Worm (Caenorhabditis elegans) whole organism, early embryonic: ENCODE results near the gene mpc-1.

Experiments
- B0310.2 ChIP-seq: sonication (generic microtip); optimal IDR thresholded peaks from 2 replicates; lab custom pipeline; 2016; ENCODE audit warnings: mild to moderate bottlenecking, missing genetic modification characterization, missing compliant biosample characterization
- F13C5.2 ChIP-seq: sonication (generic microtip); optimal IDR thresholded peaks from 2 replicates; lab custom pipeline; 2017; ENCODE audit warnings: mild to moderate bottlenecking, missing genetic modification characterization, inconsistent platforms, missing compliant biosample characterization
- aly-1 ChIP-seq: sonication (generic microtip); optimal IDR thresholded peaks from 2 replicates; lab custom pipeline; 2016; ENCODE audit warnings: missing genetic modification characterization, missing compliant biosample characterization
- ama-1 ChIP-seq: fragments of 150-350 bp; optimal IDR thresholded peaks from 2 replicates; lab custom pipeline; 2014
- ceh-13 ChIP-seq: fragments of 200-800 bp; sonication (Bioruptor generic); optimal IDR thresholded peaks from 2 replicates; lab custom pipeline; 2018; ENCODE audit warnings: mild to moderate bottlenecking, missing genetic modification characterization, missing compliant biosample characterization
- ceh-36 ChIP-seq: sonication (generic microtip); optimal IDR thresholded peaks from 2 replicates; lab custom pipeline; 2016; ENCODE audit warnings: missing genetic modification characterization, inconsistent platforms, missing compliant biosample characterization
- ets-7 ChIP-seq: sonication (generic microtip); optimal IDR thresholded peaks from 2 replicates; lab custom pipeline; 2016; ENCODE audit warnings: missing genotype, missing genetic modification characterization, missing compliant biosample characterization
- flt-1 ChIP-seq: fragments of 200-800 bp; sonication (Bioruptor generic); IDR thresholded peaks from 2 replicates; pipeline ENCODE4 v1.3.6; 2022; ENCODE audit warnings: missing genetic modification characterization, missing compliant biosample characterization
- hmbx-1 ChIP-seq: sonication (generic microtip); optimal IDR thresholded peaks from 2 replicates; lab custom pipeline; 2016; ENCODE audit warnings: mild to moderate bottlenecking, missing genetic modification characterization, missing compliant biosample characterization
- hmg-4 ChIP-seq: fragments of 200-800 bp; sonication (Bioruptor generic); optimal IDR thresholded peaks from 2 replicates; lab custom pipeline; 2018; ENCODE audit warnings: mild to moderate bottlenecking, missing genetic modification characterization, missing compliant biosample characterization
- hnd-1 ChIP-seq: sonication (generic microtip); optimal IDR thresholded peaks from 2 replicates; lab custom pipeline; 2016; ENCODE audit warnings: missing genetic modification characterization, missing compliant biosample characterization
- pes-1 ChIP-seq: fragments of 200-800 bp; sonication (Bioruptor generic); IDR thresholded peaks from 2 replicates; pipeline ENCODE4 v1.3.6; 2022; ENCODE audit warnings: missing genetic modification reagents, missing genetic modification characterization, missing compliant biosample characterization
- scrt-1 ChIP-seq: fragments of 200-800 bp; sonication (Bioruptor generic); IDR thresholded peaks from 2 replicates; pipeline ENCODE4 v1.3.6; 2022; ENCODE audit warnings: missing genetic modification characterization, missing compliant biosample characterization
- sea-1 ChIP-seq: fragments of 200-800 bp; sonication (Bioruptor generic); conservative IDR thresholded peaks from 2 replicates; pipeline ENCODE4 v1.3.6; 2022; ENCODE audit warnings: missing genetic modification characterization, missing compliant biosample characterization
- tbx-11 ChIP-seq: fragments of 200-800 bp; sonication (Bioruptor generic); IDR thresholded peaks from 2 replicates; pipeline ENCODE4 v1.3.6; 2022; ENCODE audit warnings: missing genetic modification characterization, missing compliant biosample characterization
- tbx-37 ChIP-seq: fragments of 200-800 bp; sonication (Bioruptor generic); conservative IDR thresholded peaks from 2 replicates; pipeline ENCODE4 v1.3.6; 2022; ENCODE audit warnings: missing genetic modification reagents, missing genetic modification characterization, missing compliant biosample characterization
- tra-4 ChIP-seq: sonication (generic microtip); optimal IDR thresholded peaks from 2 replicates; lab custom pipeline; 2017; ENCODE audit warnings: missing genetic modification characterization, missing compliant biosample characterization

The mpc-1 gene

DNA sequence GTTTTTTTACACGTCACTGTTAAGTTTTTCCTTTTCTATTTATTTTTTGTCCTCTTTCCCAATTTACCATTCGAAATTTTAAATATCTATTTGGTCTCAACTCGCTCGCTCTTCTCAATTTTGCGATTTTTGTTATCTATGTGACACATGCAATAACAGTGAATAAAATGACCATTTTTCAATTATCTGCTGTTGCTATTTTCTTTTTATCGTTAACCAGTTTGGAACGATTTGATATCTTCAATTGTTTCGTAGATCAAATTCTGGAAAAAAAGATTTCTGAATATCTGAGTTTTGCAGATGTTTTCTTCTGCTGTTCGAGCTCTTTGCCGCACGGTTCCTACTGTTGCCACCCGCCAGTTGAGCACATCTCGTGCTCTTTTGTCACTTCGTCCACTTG is 6.1 kb upstream of the mpc-1 start, which contains the start of gene prdx-3:
Gene prdx-3 (plus strand): TSS at position 301 of the 400 bp plus-strand sequence.
- TF ChIP-seq tra-4 (tag; lab: Kevin White, UChicago) (no peak), pes-1 (GFP tag; lab: Robert Waterston, UW) (no peak), ama-1 (lab: Kevin White, UChicago) (no peak), ceh-13 (GFP tag; lab: Kevin White, UChicago) (no peak), hmg-4 (GFP tag; lab: Kevin White, UChicago) (no peak)

ce11 chrIII:4408251-4408650 is 5.0 kb upstream of the mpc-1 start, which contains the start of gene gpch-1:
TSS of gene gpch-1 (plus strand) at chrIII:4408551.
- TF ChIP-seq pes-1 (GFP tag; lab: Robert Waterston, UW) (no peak), ceh-36 (tag; lab: Kevin White, UChicago) (no peak), tra-4 (tag; lab: Kevin White, UChicago) (no peak), aly-1 (tag; lab: Kevin White, UChicago) (no peak), B0310.2 (no peak), hmbx-1 (tag; lab: Kevin White, UChicago) (no peak), tbx-37 (GFP tag; lab: Robert Waterston, UW) (no peak), scrt-1 (GFP tag; lab: Robert Waterston, UW) (no peak), hmg-4 (GFP tag; lab: Kevin White, UChicago) (no peak), sea-1 (no peak), F13C5.2 (tag; lab: Kevin White, UChicago) (no peak), tbx-11 (no peak), ets-7 (tag; lab: Kevin White, UChicago) (no peak), hnd-1 (no peak), ama-1 (lab: Kevin White, UChicago) (no peak), flt-1 (GFP tag; lab: Robert Waterston, UW) (no peak), ceh-13 (GFP tag; lab: Kevin White, UChicago) (no peak)

ce11 chrIII:4412108-4413009 is 898 bp upstream of the mpc-1 start:
- TF ChIP-seq scrt-1 (GFP tag; lab: Robert Waterston, UW) (no peak), B0310.2 (no peak), hnd-1 (no peak), ama-1 (lab: Kevin White, UChicago) (no peak), hmg-4 (GFP tag; lab: Kevin White, UChicago) (no peak), tbx-37 (GFP tag; lab: Robert Waterston, UW) (no peak), tra-4 (tag; lab: Kevin White, UChicago) (no peak), pes-1 (GFP tag; lab: Robert Waterston, UW) (no peak), ceh-36 (tag; lab: Kevin White, UChicago) (no peak), sea-1 (no peak), flt-1 (GFP tag; lab: Robert Waterston, UW) (no peak), F13C5.2 (tag; lab: Kevin White, UChicago) (no peak), ets-7 (tag; lab: Kevin White, UChicago) (no peak)

DNA sequence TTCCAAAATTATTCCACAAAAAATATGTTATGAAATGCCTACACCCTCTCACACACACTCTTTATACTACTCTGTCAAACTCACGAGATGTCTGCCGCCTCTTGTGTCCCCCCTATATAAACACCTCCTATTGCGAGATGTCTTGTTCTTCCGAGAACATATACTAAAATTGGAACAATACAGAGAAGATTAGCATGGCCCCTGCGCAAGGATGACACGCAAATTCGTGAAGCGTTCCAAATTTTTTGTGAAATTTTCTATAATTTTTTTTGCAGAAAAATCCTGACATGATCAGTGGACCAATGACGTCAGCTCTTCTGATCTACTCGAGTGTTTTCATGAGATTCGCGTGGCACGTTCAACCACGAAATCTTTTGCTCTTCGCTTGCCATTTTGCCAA is 784 bp downstream of the mpc-1 start:
- TF ChIP-seq ets-7 (tag; lab: Kevin White, UChicago) = peak; percentile 9
- 0 out of 2 replicates have a peak, but pooled peaks have one; percentile 42 for TF ChIP-seq tbx-37 (GFP tag; lab: Robert Waterston, UW)
- peak; percentile 21 for TF ChIP-seq hnd-1
- TF ChIP-seq scrt-1 (GFP tag; lab: Robert Waterston, UW) = peak; percentile 77
- peak; percentile 83 for TF ChIP-seq pes-1 (GFP tag; lab: Robert Waterston, UW)
- TF ChIP-seq tbx-11 = peak; percentile 70; the same call in 1 of the 2 replicates
- TF ChIP-seq flt-1 (GFP tag; lab: Robert Waterston, UW) = peak; percentile 71
- TF ChIP-seq hmg-4 (GFP tag; lab: Kevin White, UChicago) = peak; percentile 49
- peak; percentile 60 for TF ChIP-seq aly-1 (tag; lab: Kevin White, UChicago)
- TF ChIP-seq sea-1 = peak; percentile 77
- peak; percentile 69 for TF ChIP-seq ceh-36 (tag; lab: Kevin White, UChicago)

DNA sequence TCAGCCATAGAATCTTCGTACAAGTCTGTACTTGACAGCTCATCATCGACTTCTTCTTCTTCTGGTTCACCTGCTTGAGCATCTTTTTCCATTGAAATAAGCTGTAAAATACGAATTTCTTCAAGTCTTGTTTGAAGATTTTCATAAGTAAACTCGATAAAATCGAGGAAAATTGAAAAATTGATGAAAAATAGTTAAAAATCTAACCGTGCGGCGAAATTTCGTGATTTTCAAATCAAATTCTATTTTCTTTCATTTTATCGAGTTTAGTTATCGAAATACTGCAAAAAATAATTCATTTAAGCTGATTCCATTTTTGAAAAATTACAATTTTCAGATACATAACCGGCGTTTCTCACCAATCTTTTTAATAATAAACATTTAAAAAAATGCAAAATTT is 1.9 kb downstream of the mpc-1 start, which contains the start of gene R07E5.11:
Gene R07E5.11 (minus strand): TSS at position 101 of the 400 bp plus-strand sequence.
- TF ChIP-seq tra-4 (tag; lab: Kevin White, UChicago) (no peak), B0310.2 (no peak), hmbx-1 (tag; lab: Kevin White, UChicago) (no peak), ama-1 (lab: Kevin White, UChicago) (no peak), ceh-13 (GFP tag; lab: Kevin White, UChicago) (no peak), F13C5.2 (tag; lab: Kevin White, UChicago) (no peak), ets-7 (tag; lab: Kevin White, UChicago) (no peak), ceh-36 (tag; lab: Kevin White, UChicago) (no peak)

- TF ChIP-seq flt-1 (GFP tag; lab: Robert Waterston, UW) = no peak
- TF ChIP-seq ama-1 (lab: Kevin White, UChicago) = no peak
- no peak for TF ChIP-seq tbx-11
- TF ChIP-seq hmg-4 (GFP tag; lab: Kevin White, UChicago) = no peak
- no peak for TF ChIP-seq tra-4 (tag; lab: Kevin White, UChicago)
- no peak for TF ChIP-seq F13C5.2 (tag; lab: Kevin White, UChicago)
- no peak for TF ChIP-seq hnd-1
Measured at ce11 chrIII:4417956-4418355, 4.7 kb downstream of the mpc-1 start, which contains the start of the genes R07E5.19 and pdcd-2. TSS of gene R07E5.19 (minus strand) at chrIII:4418056. TSS of gene pdcd-2 (minus strand) at chrIII:4418057.
